Worm (Caenorhabditis elegans): ENCODE data around the gene T23F11.11.

The T23F11.11 gene

DNA sequence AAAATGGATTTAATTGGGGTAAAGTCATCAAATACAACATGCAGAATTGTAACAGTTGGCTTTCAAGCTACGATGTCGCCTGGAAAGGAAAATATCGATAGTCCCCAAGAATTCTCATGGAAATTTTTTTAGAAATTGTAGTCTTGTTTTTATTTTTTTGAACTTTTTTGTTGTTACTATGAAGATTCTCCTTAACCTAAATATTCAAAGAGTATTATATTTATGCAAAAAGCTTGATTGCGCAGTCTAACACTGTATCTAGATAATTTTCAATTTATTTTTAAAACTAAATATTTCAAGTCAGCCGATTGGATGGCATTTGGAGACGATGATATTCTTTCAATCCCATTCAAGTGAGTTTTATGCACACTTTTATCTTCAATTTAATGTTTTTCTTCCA is 33.8 kb upstream of the T23F11.11 start, which contains the start of gene pgap-2:
Gene pgap-2, plus strand, starts transcription at position 301 of the 400 bp plus-strand sequence.
- TF ChIP-seq mec-3 (tag; optimal IDR thresholded peaks at IDR 0.05; ENCODE audit: borderline replicate concordance) (no peak), ama-1 (optimal IDR thresholded peaks at IDR 0.05) (no peak), hlh-8 (tag; optimal IDR thresholded peaks at IDR 0.05) (no peak), pha-2 (tag; optimal IDR thresholded peaks at IDR 0.05) (no peak), K02D7.2 (tag; optimal IDR thresholded peaks at IDR 0.05) (no peak), nhr-232 (tag; optimal IDR thresholded peaks at IDR 0.05) (no peak), hlh-13 (GFP tag; optimal IDR thresholded peaks at IDR 0.05) (no peak), ceh-34 (tag; optimal IDR thresholded peaks at IDR 0.05) (no peak), ceh-6 (GFP tag; optimal IDR thresholded peaks at IDR 0.05) (no peak), lin-11 (tag; optimal IDR thresholded peaks at IDR 0.05) (no peak), ceh-30 (tag; optimal IDR thresholded peaks at IDR 0.05) (no peak), ets-4 (tag; optimal IDR thresholded peaks at IDR 0.05) (no peak), hlh-30 (tag; optimal IDR thresholded peaks at IDR 0.05; ENCODE audit: insufficient read depth) (no peak), rnt-1 (tag; optimal IDR thresholded peaks at IDR 0.05) (no peak)

DNA sequence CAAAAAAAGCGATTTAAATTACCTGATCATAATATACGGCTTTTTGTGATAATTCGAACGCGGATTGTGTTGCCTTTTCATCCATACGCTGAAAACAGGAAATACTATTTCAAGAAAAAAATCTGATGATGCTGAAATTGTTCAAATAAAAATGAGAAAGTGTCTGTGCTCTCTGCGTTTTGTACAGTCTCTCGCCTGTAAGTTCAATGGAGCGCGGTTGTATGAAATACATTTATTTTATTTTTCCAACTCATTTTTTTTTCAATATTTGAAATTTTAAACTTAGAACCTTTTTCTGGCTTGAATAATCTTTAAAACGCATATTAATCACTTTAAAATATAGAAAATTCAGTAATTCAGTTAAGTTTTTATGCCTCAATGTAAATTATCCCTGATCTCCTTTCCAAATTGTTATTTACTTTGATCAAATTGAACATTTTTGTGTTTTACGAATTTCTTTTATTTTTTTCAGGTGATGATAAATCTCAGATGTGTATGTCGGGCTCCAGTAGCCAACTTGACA is 32.6 kb upstream of the T23F11.11 start, which contains the start of the genes clp-2 and mrpl-16:
Gene clp-2, minus strand, starts transcription at position 94 of the 523 bp plus-strand sequence.
Gene mrpl-16, plus strand, starts transcription at position 473 of the 523 bp plus-strand sequence.
- TF ChIP-seq unc-55 (GFP tag; optimal IDR thresholded peaks at IDR 0.05) (no peak), unc-42 (tag; optimal IDR thresholded peaks at IDR 0.05) (peak; percentile 18)

DNA sequence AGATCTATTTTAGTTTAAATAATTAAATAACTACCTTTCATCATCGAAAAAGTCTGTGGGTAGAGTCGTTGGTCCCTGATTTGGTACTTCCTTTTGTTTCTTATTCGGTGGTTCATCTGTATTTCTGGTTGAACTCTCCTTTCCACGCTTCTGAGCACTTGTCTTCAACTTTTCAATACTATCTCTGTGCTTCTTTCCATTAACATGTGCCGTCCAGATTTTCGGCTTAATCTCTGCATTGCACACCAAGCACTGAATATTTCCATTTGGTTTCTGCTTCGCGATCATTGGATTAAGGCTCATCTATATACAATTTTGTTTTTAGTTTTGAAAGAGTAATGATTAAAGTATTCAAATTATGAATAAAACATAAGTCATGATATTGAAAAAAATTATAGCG is 28.5 kb upstream of the T23F11.11 start, which contains the start of gene sel-13:
Gene sel-13, minus strand, starts transcription at position 303 of the 400 bp plus-strand sequence.
- TF ChIP-seq dve-1 (tag; optimal IDR thresholded peaks at IDR 0.05) (no peak), fkh-10 (GFP tag; optimal IDR thresholded peaks at IDR 0.05) (no peak), elt-2 (tag; optimal IDR thresholded peaks at IDR 0.05) (no peak), mec-3 (tag; optimal IDR thresholded peaks at IDR 0.05; ENCODE audit: borderline replicate concordance) (no peak), ceh-6 (GFP tag; optimal IDR thresholded peaks at IDR 0.05) (no peak), ceh-31 (tag; optimal IDR thresholded peaks at IDR 0.05) (no peak), hlh-6 (tag; optimal IDR thresholded peaks at IDR 0.05) (no peak), unc-42 (tag; optimal IDR thresholded peaks at IDR 0.05) (no peak), hlh-13 (GFP tag; optimal IDR thresholded peaks at IDR 0.05) (no peak), zip-5 (tag; optimal IDR thresholded peaks at IDR 0.05) (no peak), eyg-1 (tag; optimal IDR thresholded peaks at IDR 0.05) (no peak), gmeb-2 (tag; optimal IDR thresholded peaks at IDR 0.05) (no peak), madf-2 (tag; optimal IDR thresholded peaks at IDR 0.05) (no peak)

DNA sequence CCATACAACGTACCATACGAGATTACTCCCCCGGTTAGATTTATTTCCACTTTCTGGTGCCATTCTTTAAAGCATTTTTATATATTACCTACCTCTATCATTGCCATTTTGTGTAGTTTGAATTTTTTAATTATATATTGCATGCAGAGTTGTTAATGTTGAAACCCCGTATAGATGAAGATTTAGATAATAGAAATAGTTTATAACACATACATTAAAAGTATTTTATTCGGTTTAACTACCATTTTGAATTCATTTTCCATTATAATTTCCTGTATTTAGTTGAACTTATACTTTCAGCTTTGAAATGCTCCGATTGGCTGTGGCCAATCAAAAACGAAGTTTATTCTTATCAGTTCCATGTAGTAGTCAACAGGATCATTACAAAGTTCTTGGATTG is 26.4 kb upstream of the T23F11.11 start, which contains the start of gene dnj-18:
Gene dnj-18, plus strand, starts transcription at position 301 of the 400 bp plus-strand sequence.
- TF ChIP-seq ceh-14 (tag; optimal IDR thresholded peaks at IDR 0.05) (no peak), fax-1 (tag; optimal IDR thresholded peaks at IDR 0.05) (no peak)

DNA sequence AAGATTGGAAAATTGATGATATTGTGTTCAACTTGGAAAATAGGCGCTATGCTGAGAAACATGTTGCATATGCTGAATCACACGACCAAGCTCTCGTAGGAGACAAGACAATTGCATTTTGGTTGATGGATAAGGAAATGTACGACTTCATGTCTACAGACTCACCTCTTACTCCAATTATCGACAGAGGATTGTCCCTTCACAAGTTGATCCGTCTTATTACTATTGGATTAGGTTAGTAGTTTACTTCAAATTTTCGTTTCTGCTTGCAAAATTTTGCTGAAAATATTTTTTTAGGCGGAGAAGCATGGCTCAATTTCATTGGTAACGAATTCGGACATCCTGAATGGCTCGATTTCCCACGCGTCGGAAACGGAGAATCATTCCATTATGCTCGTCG is 25.5 kb upstream of the T23F11.11 start:
- TF ChIP-seq elt-4 (tag; optimal IDR thresholded peaks at IDR 0.05) (no peak), fkh-6 (tag; optimal IDR thresholded peaks at IDR 0.05) (no peak), unc-55 (GFP tag; optimal IDR thresholded peaks at IDR 0.05) (no peak), ceh-14 (tag; optimal IDR thresholded peaks at IDR 0.05) (no peak), ceh-34 (tag; optimal IDR thresholded peaks at IDR 0.05) (no peak)

DNA sequence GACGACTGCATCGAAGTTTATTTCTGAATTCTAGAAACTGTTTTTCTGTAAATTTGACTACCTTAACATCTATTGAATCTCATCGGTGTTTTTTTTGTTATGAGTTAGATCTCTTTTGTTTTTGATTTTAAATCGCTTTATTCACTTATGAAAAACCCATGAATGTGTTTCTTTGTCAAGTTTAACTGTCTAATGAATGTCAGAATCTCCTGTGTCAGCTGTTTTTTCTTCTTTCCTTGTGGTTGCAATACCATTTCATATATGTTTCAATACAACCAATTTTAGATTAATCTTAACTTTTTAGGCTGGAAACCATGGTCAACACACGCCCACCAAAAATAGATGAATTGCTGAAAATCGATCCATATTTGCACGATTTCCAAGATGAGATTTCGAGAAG is 23.7 kb upstream of the T23F11.11 start, which contains the start of gene T04A8.7:
Gene T04A8.7, plus strand, starts transcription at position 301 of the 400 bp plus-strand sequence.
- TF ChIP-seq elt-4 (tag; optimal IDR thresholded peaks at IDR 0.05) = no peak
- TF ChIP-seq ahr-1 (tag; optimal IDR thresholded peaks at IDR 0.05) = no peak
- no peak for TF ChIP-seq nhr-11 (tag; optimal IDR thresholded peaks at IDR 0.05)
- no peak for TF ChIP-seq sox-4 (tag; optimal IDR thresholded peaks at IDR 0.05)
- TF ChIP-seq unc-86 (tag; optimal IDR thresholded peaks at IDR 0.05) = no peak
- no peak for TF ChIP-seq eyg-1 (tag; optimal IDR thresholded peaks at IDR 0.05)

All from whole organism, late embryonic.